Fruit fly (Drosophila melanogaster) whole organism, embryonic: ENCODE measurements around the gene Tet.

Experiments used
- CG6175 ChIP-seq: fragments of 200-800 bp; sonication (Bioruptor generic); IDR thresholded peaks from 3 replicates; pipeline ENCODE4 v1.3.6; 2022; ENCODE audit warnings: missing biosample characterization, missing genetic modification characterization
- CG6813 ChIP-seq: fragments of 200-800 bp; sonication (Bioruptor generic); optimal IDR thresholded peaks from 2 replicates; lab custom pipeline; 2017; ENCODE audit warnings: missing biosample characterization, missing genetic modification characterization, mild to moderate bottlenecking, moderate library complexity, missing genetic modification reagents
- Dll ChIP-seq: fragments of 200-800 bp; sonication (Bioruptor generic); IDR thresholded peaks from 4 replicates; pipeline ENCODE4 v1.3.6; 2022; ENCODE audit warnings: missing biosample characterization, missing genetic modification characterization; ENCODE audit not compliant: partially characterized antibody
- Hey ChIP-seq: fragments of 200-800 bp; sonication (Bioruptor generic); optimal IDR thresholded peaks from 3 replicates; lab custom pipeline; 2018; ENCODE audit warnings: missing biosample characterization, mild to moderate bottlenecking, missing genetic modification characterization
- Med ChIP-seq: fragments of 200-800 bp; sonication (Bioruptor generic); peaks from one replicate; lab custom pipeline; 2016; ENCODE audit warnings: missing biosample characterization, missing genetic modification characterization, mild to moderate bottlenecking, inconsistent platforms, moderate library complexity
- br ChIP-seq: fragments of >200 bp; optimal IDR thresholded peaks from 2 replicates; lab custom pipeline; 2017
- knrl ChIP-seq: fragments of 200-800 bp; sonication (Bioruptor generic); IDR thresholded peaks from 3 replicates; pipeline ENCODE4 v1.3.6; 2022; ENCODE audit warnings: missing biosample characterization, missing genetic modification characterization; ENCODE audit not compliant: partially characterized antibody

DNA sequence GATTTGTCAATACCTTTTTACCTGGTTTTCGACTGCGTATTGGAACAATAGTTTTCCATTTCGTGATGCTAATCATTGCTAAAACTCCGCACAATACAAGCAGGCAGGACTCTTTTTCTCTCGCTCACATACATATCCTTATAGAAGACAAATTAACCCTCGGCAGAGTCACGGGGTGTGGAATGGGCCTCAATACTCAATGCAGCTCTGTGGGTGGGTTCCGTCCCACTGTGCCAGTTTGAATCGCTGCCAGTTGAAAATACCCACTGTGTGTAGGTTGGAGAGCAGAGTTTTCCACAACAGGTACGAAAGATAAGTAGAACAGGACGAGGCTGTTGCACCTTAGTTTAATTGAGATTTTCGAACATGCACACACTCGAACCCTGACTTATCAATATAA is 3.4 kb upstream of the Tet start:
- no peak for TF ChIP-seq br (lab: Kevin White, UChicago)
- TF ChIP-seq CG6175 (GFP tag; lab: Robert Waterston, UW) = no peak
- no peak for TF ChIP-seq Med (GFP tag; lab: Kevin White, UChicago)
- no peak for TF ChIP-seq CG6813 (GFP tag; lab: Kevin White, UChicago)
- no peak for TF ChIP-seq Dll (GFP tag; lab: Robert Waterston, UW)
- TF ChIP-seq Hey (tag; lab: Kevin White, UChicago) = no peak
- TF ChIP-seq knrl = no peak
